ENCODE assay signal across 1 fruit fly cellular context in genomic region chrX:10600254-10600916, dm6.
TF ChIP-seq lines count a peak whose summit lies in the region.

No protein-coding gene starts in this region.

TF ChIP-seq in whole organism, embryonic, 481 proteins besides CTCF, POLR2A, EP300 and RAD21 (continued from another document and continues in another):
- TF ChIP-seq CG15479 (GFP tag; optimal IDR thresholded peaks at IDR 0.05; lab: Kevin White, UChicago) (no peak), CG11696 (GFP tag; IDR thresholded peaks at IDR 0.05; lab: Robert Waterston, UW) (no peak), bsh (GFP tag; optimal IDR thresholded peaks at IDR 0.05; lab: Kevin White, UChicago) (peak in 1 of 2 experiments; percentile 66), Doc3 (GFP tag; IDR thresholded peaks at IDR 0.05; lab: Robert Waterston, UW; ENCODE audit: partially characterized antibody) (no peak), Six4 (GFP tag; optimal IDR thresholded peaks at IDR 0.05; lab: Kevin White, UChicago) (no peak), chn (GFP tag; optimal IDR thresholded peaks at IDR 0.05; lab: Kevin White, UChicago) (peak; percentile 50), H15 (GFP tag; IDR thresholded peaks at IDR 0.05; lab: Robert Waterston, UW) (0 out of 3 replicates have a peak, but pooled peaks have one; percentile 29), CG31365 (tag; optimal IDR thresholded peaks at IDR 0.05; lab: Kevin White, UChicago) (no peak), tap (tag; optimal IDR thresholded peaks at IDR 0.05; lab: Kevin White, UChicago) (peak; percentile 49), Pdp1 (GFP tag; optimal IDR thresholded peaks at IDR 0.05; lab: Kevin White, UChicago) (peak; percentile 53 to 55), CG6254 (GFP tag; optimal IDR thresholded peaks at IDR 0.05; lab: Kevin White, UChicago) (no peak), CG1647 (GFP tag; optimal IDR thresholded peaks at IDR 0.05; lab: Kevin White, UChicago) (peak; percentile 12), tgo (GFP tag; IDR thresholded peaks at IDR 0.05; lab: Robert Waterston, UW) (peak; percentile 74; the same call in 2 of the 3 replicates), Fer3 (tag; optimal IDR thresholded peaks at IDR 0.05; lab: Kevin White, UChicago) (peak; percentile 52), Max (GFP tag; optimal IDR thresholded peaks at IDR 0.05; lab: Kevin White, UChicago) (no peak), bcd (GFP tag; optimal IDR thresholded peaks at IDR 0.05; lab: Kevin White, UChicago) (peak; percentile 25), ken (GFP tag; IDR thresholded peaks at IDR 0.05; lab: Robert Waterston, UW) (peak; percentile 71), fd3F (GFP tag; optimal IDR thresholded peaks at IDR 0.05; lab: Kevin White, UChicago) (peak; percentile 16), Dek (tag; optimal IDR thresholded peaks at IDR 0.05; lab: Kevin White, UChicago) (peak; percentile 9), fu2 (GFP tag; optimal IDR thresholded peaks at IDR 0.05; lab: Kevin White, UChicago) (peak; percentile 15), zen (tag; optimal IDR thresholded peaks at IDR 0.05; lab: Kevin White, UChicago) (peak; percentile 24), Gug (GFP tag; IDR thresholded peaks at IDR 0.05; lab: Robert Waterston, UW) (peak; percentile 69; the same call in 3 of the 4 replicates), tio (GFP tag; optimal IDR thresholded peaks at IDR 0.05; lab: Kevin White, UChicago) (no peak), CG3847 (GFP tag; IDR thresholded peaks at IDR 0.05; lab: Robert Waterston, UW) (peak; percentile 47), CG8924 (tag; optimal IDR thresholded peaks at IDR 0.05; lab: Kevin White, UChicago) (peak; percentile 23), CG12155 (GFP tag; optimal IDR thresholded peaks at IDR 0.05; lab: Kevin White, UChicago) (peak; percentile 15), Stat92E (GFP tag; optimal IDR thresholded peaks at IDR 0.05; lab: Kevin White, UChicago) (no peak), sens (GFP tag; lab: Kevin White, UChicago) (peak; percentile 86), vvl (GFP tag; IDR thresholded peaks at IDR 0.05; lab: Robert Waterston, UW) (peak; percentile 69), MBD-R2 (GFP tag; IDR thresholded peaks at IDR 0.05; lab: Robert Waterston, UW) (peak; percentile 26; the same call in 1 of the 2 replicates), Ets65A (GFP tag; lab: Kevin White, UChicago) (peak; percentile 77), CG12071 (GFP tag; optimal IDR thresholded peaks at IDR 0.05; lab: Kevin White, UChicago) (peak; percentile 12), CG8290 (GFP tag; optimal IDR thresholded peaks at IDR 0.05; lab: Kevin White, UChicago) (no peak), CG8290 (tag; optimal IDR thresholded peaks at IDR 0.05; lab: Kevin White, UChicago) (peak in 1 of 2 experiments; percentile 66), gce (GFP tag; IDR thresholded peaks at IDR 0.05; lab: Robert Waterston, UW) (peak; percentile 34; the same call in 1 of the 3 replicates), CG1024 (GFP tag; IDR thresholded peaks at IDR 0.05; lab: Robert Waterston, UW) (peak; percentile 60), Usf (GFP tag; optimal IDR thresholded peaks at IDR 0.05; lab: Kevin White, UChicago) (no peak), Dp (GFP tag; optimal IDR thresholded peaks at IDR 0.05; lab: Kevin White, UChicago) (peak; percentile 22), CG18262 (tag; optimal IDR thresholded peaks at IDR 0.05; lab: Kevin White, UChicago) (peak; percentile 27), CG7786 (GFP tag; optimal IDR thresholded peaks at IDR 0.05; lab: Kevin White, UChicago) (peak; percentile 7), Kr (GFP tag; optimal IDR thresholded peaks at IDR 0.05; lab: Kevin White, UChicago) (no peak), Med (GFP tag; lab: Kevin White, UChicago) (peak; percentile 90), CHES-1-like (GFP tag; optimal IDR thresholded peaks at IDR 0.05; lab: Kevin White, UChicago) (no peak), CG17912 (GFP tag; optimal IDR thresholded peaks at IDR 0.05; lab: Kevin White, UChicago) (no peak), CG13424 (tag; optimal IDR thresholded peaks at IDR 0.05; lab: Kevin White, UChicago) (peak; percentile 46), jumu (GFP tag; optimal IDR thresholded peaks at IDR 0.05; lab: Kevin White, UChicago) (no peak), CG1602 (GFP tag; optimal IDR thresholded peaks at IDR 0.05; lab: Kevin White, UChicago) (peak; percentile 21), CG34422 (GFP tag; IDR thresholded peaks at IDR 0.05; lab: Robert Waterston, UW) (peak; percentile 59; the same call in 2 of the 3 replicates), CG12219 (GFP tag; optimal IDR thresholded peaks at IDR 0.05; lab: Kevin White, UChicago) (peak; percentile 25), CG18011 (GFP tag; optimal IDR thresholded peaks at IDR 0.05; lab: Kevin White, UChicago) (peak; percentile 31), CG14441 (GFP tag; IDR thresholded peaks at IDR 0.05; lab: Robert Waterston, UW) (peak; percentile 77), CG30403 (GFP tag; optimal IDR thresholded peaks at IDR 0.05; lab: Kevin White, UChicago) (peak; percentile 41), CG17385 (GFP tag; optimal IDR thresholded peaks at IDR 0.05; lab: Kevin White, UChicago) (peak; percentile 36), CG5245 (GFP tag; optimal IDR thresholded peaks at IDR 0.05; lab: Kevin White, UChicago) (peak; percentile 32), CG9817 (tag; optimal IDR thresholded peaks at IDR 0.05; lab: Kevin White, UChicago) (peak; percentile 64), Ssrp (tag; optimal IDR thresholded peaks at IDR 0.05; lab: Kevin White, UChicago) (peak; percentile 25), H2.0 (GFP tag; IDR thresholded peaks at IDR 0.05; lab: Robert Waterston, UW) (peak; percentile 69), btn (GFP tag; optimal IDR thresholded peaks at IDR 0.05; lab: Kevin White, UChicago) (peak; percentile 25), CG32772 (GFP tag; IDR thresholded peaks at IDR 0.05; lab: Robert Waterston, UW) (peak; percentile 49; the same call in 1 of the 2 replicates), usp (GFP tag; optimal IDR thresholded peaks at IDR 0.05; lab: Kevin White, UChicago) (no peak), CG4820 (GFP tag; optimal IDR thresholded peaks at IDR 0.05; lab: Kevin White, UChicago) (peak; percentile 41), CG14050 (GFP tag; IDR thresholded peaks at IDR 0.05; lab: Robert Waterston, UW) (peak; percentile 49; the same call in 2 of the 3 replicates), amos (GFP tag; IDR thresholded peaks at IDR 0.05; lab: Robert Waterston, UW; ENCODE audit: partially characterized antibody) (no peak), bigmax (GFP tag; optimal IDR thresholded peaks at IDR 0.05; lab: Kevin White, UChicago) (no peak), slou (GFP tag; optimal IDR thresholded peaks at IDR 0.05; lab: Kevin White, UChicago) (no peak), CG3726 (GFP tag; IDR thresholded peaks at IDR 0.05; lab: Robert Waterston, UW) (peak; percentile 70; the same call in 2 of the 3 replicates), D19A (tag; optimal IDR thresholded peaks at IDR 0.05; lab: Kevin White, UChicago) (peak; percentile 17), CG7556 (GFP tag; optimal IDR thresholded peaks at IDR 0.05; lab: Kevin White, UChicago) (no peak), CG13894 (tag; optimal IDR thresholded peaks at IDR 0.05; lab: Kevin White, UChicago) (no peak), B-H2 (GFP tag; optimal IDR thresholded peaks at IDR 0.05; lab: Kevin White, UChicago) (no peak), CG11456 (GFP tag; IDR thresholded peaks at IDR 0.05; lab: Robert Waterston, UW) (peak; percentile 61; the same call in 1 of the 3 replicates), CG12659 (GFP tag; optimal IDR thresholded peaks at IDR 0.05; lab: Kevin White, UChicago) (peak; percentile 19), CG13775 (GFP tag; optimal IDR thresholded peaks at IDR 0.05; lab: Kevin White, UChicago) (peak; percentile 16), CG9609 (GFP tag; optimal IDR thresholded peaks at IDR 0.05; lab: Kevin White, UChicago) (peak; percentile 24), ase (GFP tag; IDR thresholded peaks at IDR 0.05; lab: Robert Waterston, UW) (peak; percentile 65; the same call in 1 of the 3 replicates), dm (GFP tag; optimal IDR thresholded peaks at IDR 0.05; lab: Kevin White, UChicago) (peak; percentile 9), MTF-1 (GFP tag; optimal IDR thresholded peaks at IDR 0.05; lab: Kevin White, UChicago; ENCODE audit: borderline replicate concordance) (peak; percentile 15), cg (GFP tag; optimal IDR thresholded peaks at IDR 0.05; lab: Kevin White, UChicago) (peak; percentile 32), CG12769 (tag; optimal IDR thresholded peaks at IDR 0.05; lab: Kevin White, UChicago) (peak; percentile 80), sug (tag; optimal IDR thresholded peaks at IDR 0.05; lab: Kevin White, UChicago) (peak; percentile 91), ab (GFP tag; optimal IDR thresholded peaks at IDR 0.05; lab: Kevin White, UChicago) (no peak), Rx (GFP tag; IDR thresholded peaks at IDR 0.05; lab: Robert Waterston, UW) (peak; percentile 69), TFAM (GFP tag; optimal IDR thresholded peaks at IDR 0.05; lab: Kevin White, UChicago) (no peak), Xrp1 (GFP tag; IDR thresholded peaks at IDR 0.05; lab: Robert Waterston, UW) (peak; percentile 62; the same call in 1 of the 2 replicates), CG9215 (GFP tag; IDR thresholded peaks at IDR 0.05; lab: Robert Waterston, UW) (peak; percentile 49; the same call in 1 of the 2 replicates), Sry-δ (GFP tag; optimal IDR thresholded peaks at IDR 0.05; lab: Kevin White, UChicago) (peak; percentile 18), zfh2 (GFP tag; optimal IDR thresholded peaks at IDR 0.05; lab: Kevin White, UChicago) (peak; percentile 21), Ada2b (GFP tag; IDR thresholded peaks at IDR 0.05; lab: Robert Waterston, UW) (peak; percentile 71), chinmo (GFP tag; IDR thresholded peaks at IDR 0.05; lab: Robert Waterston, UW; ENCODE audit: partially characterized antibody) (0 out of 4 replicates have a peak, but pooled peaks have one; percentile 13), Rfx (GFP tag; IDR thresholded peaks at IDR 0.05; lab: Robert Waterston, UW) (peak; percentile 71), Ptx1 (GFP tag; IDR thresholded peaks at IDR 0.05; lab: Robert Waterston, UW) (peak; percentile 72), HLH3B (GFP tag; IDR thresholded peaks at IDR 0.05; lab: Robert Waterston, UW) (peak; percentile 62), unc-4 (GFP tag; IDR thresholded peaks at IDR 0.05; lab: Robert Waterston, UW; ENCODE audit: partially characterized antibody) (no peak), CG12391 (tag; optimal IDR thresholded peaks at IDR 0.05; lab: Kevin White, UChicago) (peak; percentile 37), ATbp (GFP tag; optimal IDR thresholded peaks at IDR 0.05; lab: Kevin White, UChicago) (no peak), cwo (GFP tag; optimal IDR thresholded peaks at IDR 0.05; lab: Kevin White, UChicago) (peak; percentile 4), CG11085 (GFP tag; IDR thresholded peaks at IDR 0.05; lab: Robert Waterston, UW) (peak; percentile 62; the same call in 1 of the 2 replicates), Hmr (GFP tag; optimal IDR thresholded peaks at IDR 0.05; lab: Kevin White, UChicago) (peak; percentile 45), Neu2 (GFP tag; optimal IDR thresholded peaks at IDR 0.05; lab: Kevin White, UChicago; ENCODE audit: borderline replicate concordance) (peak; percentile 85), dysf (GFP tag; IDR thresholded peaks at IDR 0.05; lab: Robert Waterston, UW) (peak; percentile 72), CG17612 (GFP tag; IDR thresholded peaks at IDR 0.05; lab: Robert Waterston, UW) (0 out of 2 replicates have a peak, but pooled peaks have one; percentile 7), Eip74EF (GFP tag; optimal IDR thresholded peaks at IDR 0.05; lab: Kevin White, UChicago) (peak in 1 of 2 experiments; percentile 7), CG12942 (GFP tag; optimal IDR thresholded peaks at IDR 0.05; lab: Kevin White, UChicago) (no peak), dpn (GFP tag; optimal IDR thresholded peaks at IDR 0.05; lab: Kevin White, UChicago) (peak; percentile 38 to 59), E2f2 (GFP tag; IDR thresholded peaks at IDR 0.05; lab: Robert Waterston, UW) (peak; percentile 54; the same call in 1 of the 2 replicates), Hr3 (GFP tag; optimal IDR thresholded peaks at IDR 0.05; lab: Kevin White, UChicago) (peak; percentile 15), pfk (GFP tag; optimal IDR thresholded peaks at IDR 0.05; lab: Kevin White, UChicago) (no peak), slp2 (GFP tag; optimal IDR thresholded peaks at IDR 0.05; lab: Kevin White, UChicago) (peak; percentile 25), lov (optimal IDR thresholded peaks at IDR 0.05; lab: Kevin White, UChicago) (no peak), lov (GFP tag; IDR thresholded peaks at IDR 0.05; lab: Robert Waterston, UW) (0 out of 3 replicates have a peak, but pooled peaks have one; percentile 52), D (optimal IDR thresholded peaks at IDR 0.05; lab: Kevin White, UChicago) (no peak), D (GFP tag; optimal IDR thresholded peaks at IDR 0.05; lab: Kevin White, UChicago) (peak; percentile 11), gem (tag; optimal IDR thresholded peaks at IDR 0.05; lab: Kevin White, UChicago) (peak; percentile 67), Optix (GFP tag; IDR thresholded peaks at IDR 0.05; lab: Robert Waterston, UW) (peak; percentile 56; the same call in 1 of the 3 replicates), Taf1 (GFP tag; IDR thresholded peaks at IDR 0.05; lab: Robert Waterston, UW) (peak; percentile 29; the same call in 1 of the 2 replicates), chif (GFP tag; optimal IDR thresholded peaks at IDR 0.05; lab: Kevin White, UChicago) (peak; percentile 43 to 45), CG12299 (tag; optimal IDR thresholded peaks at IDR 0.05; lab: Kevin White, UChicago) (no peak), CG13296 (GFP tag; optimal IDR thresholded peaks at IDR 0.05; lab: Kevin White, UChicago) (peak; percentile 21), Nf-YC (tag; optimal IDR thresholded peaks at IDR 0.05; lab: Kevin White, UChicago) (no peak), nerfin-1 (tag; optimal IDR thresholded peaks at IDR 0.05; lab: Kevin White, UChicago) (no peak), grn (GFP tag; optimal IDR thresholded peaks at IDR 0.05; lab: Kevin White, UChicago) (peak; percentile 77), CG18764 (GFP tag; optimal IDR thresholded peaks at IDR 0.05; lab: Kevin White, UChicago) (no peak), ranshi (GFP tag; IDR thresholded peaks at IDR 0.05; lab: Robert Waterston, UW) (peak; percentile 66; the same call in 1 of the 2 replicates), CG2199 (GFP tag; IDR thresholded peaks at IDR 0.05; lab: Robert Waterston, UW) (no peak), CG17361 (GFP tag; IDR thresholded peaks at IDR 0.05; lab: Robert Waterston, UW) (peak; percentile 39; the same call in 2 of the 3 replicates), Dbx (GFP tag; IDR thresholded peaks at IDR 0.05; lab: Robert Waterston, UW) (peak; percentile 47; the same call in 1 of the 3 replicates), PHDP (tag; optimal IDR thresholded peaks at IDR 0.05; lab: Kevin White, UChicago) (peak; percentile 45), CG17328 (GFP tag; IDR thresholded peaks at IDR 0.05; lab: Robert Waterston, UW) (peak; percentile 62)
